Fruit fly (Drosophila melanogaster) whole organism, embryonic: ENCODE measurements around the gene CG15382.

Experiments used
- B-H2 ChIP-seq: fragments of 200-800 bp; sonication (Bioruptor generic); optimal IDR thresholded peaks from 2 replicates; lab custom pipeline; 2018; ENCODE audit warnings: missing biosample characterization, mild to moderate bottlenecking, missing genetic modification characterization
- CG10543 ChIP-seq: fragments of 200-800 bp; sonication (Bioruptor generic); optimal IDR thresholded peaks from 3 replicates; lab custom pipeline; 2017; ENCODE audit warnings: missing biosample characterization, mild to moderate bottlenecking, missing genetic modification characterization, moderate library complexity
- CG10959 ChIP-seq: fragments of 200-800 bp; sonication (Bioruptor generic); IDR thresholded peaks from 2 replicates; pipeline ENCODE4 v1.3.6; 2022; ENCODE audit warnings: missing biosample characterization, missing genetic modification characterization
- CG12219 ChIP-seq: fragments of 200-800 bp; sonication (Bioruptor generic); optimal IDR thresholded peaks from 3 replicates; lab custom pipeline; 2018; ENCODE audit warnings: missing biosample characterization, mild to moderate bottlenecking, missing genetic modification characterization
- CG12769 ChIP-seq: fragments of 200-800 bp; sonication (Bioruptor generic); optimal IDR thresholded peaks from 2 replicates; lab custom pipeline; 2019; ENCODE audit warnings: missing biosample characterization, mild to moderate bottlenecking, missing genetic modification characterization, moderate library complexity
- CG13894 ChIP-seq: fragments of 200-800 bp; sonication (Bioruptor generic); optimal IDR thresholded peaks from 3 replicates; lab custom pipeline; 2018; ENCODE audit warnings: missing biosample characterization, mild to moderate bottlenecking, missing genetic modification characterization, moderate library complexity
- CG14441 ChIP-seq: fragments of 200-800 bp; sonication (Bioruptor generic); IDR thresholded peaks from 2 replicates; pipeline ENCODE4 v1.3.6; 2022; ENCODE audit warnings: missing biosample characterization, missing genetic modification characterization
- CG1603 ChIP-seq: fragments of 200-800 bp; sonication (Bioruptor generic); optimal IDR thresholded peaks from 2 replicates; lab custom pipeline; 2019; ENCODE audit warnings: missing biosample characterization, mild to moderate bottlenecking, missing genetic modification characterization, moderate library complexity
- CG2678 ChIP-seq: fragments of 200-800 bp; sonication (Bioruptor generic); optimal IDR thresholded peaks from 3 replicates; lab custom pipeline; 2019; ENCODE audit warnings: missing biosample characterization, mild to moderate bottlenecking, missing genetic modification characterization, moderate library complexity
- CG2712 ChIP-seq: fragments of 200-800 bp; optimal IDR thresholded peaks from 3 replicates; lab custom pipeline; 2019; ENCODE audit warnings: missing biosample characterization, mild to moderate bottlenecking, missing genetic modification characterization, moderate library complexity
- CG32532 ChIP-seq: fragments of 200-800 bp; sonication (Bioruptor generic); IDR thresholded peaks from 2 replicates; pipeline ENCODE4 v1.3.6; 2022; ENCODE audit warnings: missing biosample characterization, missing genetic modification characterization
- CG42726 ChIP-seq: fragments of 200-800 bp; sonication (Bioruptor generic); IDR thresholded peaks from 2 replicates; pipeline ENCODE4 v1.3.6; 2022; ENCODE audit warnings: missing biosample characterization, missing genetic modification characterization; ENCODE audit not compliant: partially characterized antibody
- CG4360 ChIP-seq: fragments of 200-800 bp; sonication (Bioruptor generic); IDR thresholded peaks from 2 replicates; pipeline ENCODE4 v1.3.6; 2022; ENCODE audit warnings: missing biosample characterization, missing genetic modification characterization
- CG7745 ChIP-seq: fragments of 200-800 bp; sonication (Bioruptor generic); optimal IDR thresholded peaks from 2 replicates; lab custom pipeline; 2018; ENCODE audit warnings: missing biosample characterization, mild to moderate bottlenecking, missing genetic modification characterization, moderate library complexity
- CG7987 ChIP-seq: fragments of 200-800 bp; sonication (Bioruptor generic); optimal IDR thresholded peaks from 2 replicates; lab custom pipeline; 2018; ENCODE audit warnings: missing biosample characterization, mild to moderate bottlenecking, missing genetic modification characterization, moderate library complexity
- CG8281 ChIP-seq: fragments of 200-800 bp; sonication (Bioruptor generic); optimal IDR thresholded peaks from 2 replicates; lab custom pipeline; 2018; ENCODE audit warnings: missing biosample characterization, mild to moderate bottlenecking, missing genetic modification characterization, moderate library complexity
- CG8290 ChIP-seq, 3 experiments: fragments of 200-800 bp; sonication (Bioruptor generic); optimal IDR thresholded peaks; 2 replicates each; lab custom pipeline; 2016 to 2019; ENCODE audit warnings: missing biosample characterization in 3 of 3, missing genetic modification characterization in 3 of 3, mild to moderate bottlenecking in 2 of 3, moderate library complexity in 1 of 3
- Deaf1 ChIP-seq: fragments of 200-800 bp; optimal IDR thresholded peaks from 3 replicates; lab custom pipeline; 2019; ENCODE audit warnings: missing biosample characterization, mild to moderate bottlenecking, missing genetic modification characterization, moderate library complexity
- Dref ChIP-seq: fragments of 200-800 bp; sonication (Bioruptor generic); IDR thresholded peaks from 2 replicates; pipeline ENCODE4 v1.3.6; 2022; ENCODE audit warnings: missing biosample characterization, missing genetic modification characterization
- E2f1 ChIP-seq: fragments of 200-800 bp; sonication (Bioruptor generic); IDR thresholded peaks from 2 replicates; pipeline ENCODE4 v1.3.6; 2022; ENCODE audit warnings: missing biosample characterization, missing genetic modification characterization
- Fer1 ChIP-seq: fragments of 200-800 bp; sonication (Bioruptor generic); optimal IDR thresholded peaks from 2 replicates; lab custom pipeline; 2017; ENCODE audit warnings: missing biosample characterization, mild to moderate bottlenecking, missing genetic modification characterization
- Fer3 ChIP-seq: fragments of 200-800 bp; sonication (Bioruptor generic); optimal IDR thresholded peaks from 2 replicates; lab custom pipeline; 2018; ENCODE audit warnings: missing biosample characterization, mild to moderate bottlenecking, missing genetic modification characterization, moderate library complexity
- Pdp1 ChIP-seq, 2 experiments: fragments of 200-800 bp; sonication (Bioruptor generic); optimal IDR thresholded peaks; 3 replicates each; lab custom pipeline; 2016; ENCODE audit warnings: missing biosample characterization in 2 of 2, missing genetic modification characterization in 2 of 2, mild to moderate bottlenecking in 1 of 2, moderate library complexity in 1 of 2
- Sox102F ChIP-seq: fragments of 200-800 bp; sonication (Bioruptor generic); optimal IDR thresholded peaks from 2 replicates; lab custom pipeline; 2018; ENCODE audit warnings: missing biosample characterization, mild to moderate bottlenecking, missing genetic modification characterization, moderate library complexity
- Xrp1 ChIP-seq: fragments of 200-800 bp; sonication (Bioruptor generic); IDR thresholded peaks from 2 replicates; pipeline ENCODE4 v1.3.6; 2022; ENCODE audit warnings: missing biosample characterization, missing genetic modification characterization
- abd-A ChIP-seq: fragments of 200-800 bp; sonication (Bioruptor generic); optimal IDR thresholded peaks from 3 replicates; lab custom pipeline; 2019; ENCODE audit warnings: missing biosample characterization, mild to moderate bottlenecking, missing genetic modification characterization, moderate library complexity
- bcd ChIP-seq: fragments of 200-800 bp; sonication (Bioruptor generic); optimal IDR thresholded peaks from 2 replicates; lab custom pipeline; 2017; ENCODE audit warnings: missing biosample characterization, mild to moderate bottlenecking, missing genetic modification characterization
- bowl ChIP-seq: fragments of 200-800 bp; sonication (Bioruptor generic); IDR thresholded peaks from 2 replicates; pipeline ENCODE4 v1.3.6; 2022; ENCODE audit warnings: missing biosample characterization, missing genetic modification characterization
- bsh ChIP-seq, 2 experiments: fragments of 200-800 bp; sonication (Bioruptor generic); optimal IDR thresholded peaks; 2 replicates each; lab custom pipeline; 2017 to 2018; ENCODE audit warnings: mild to moderate bottlenecking in 2 of 2, missing biosample characterization in 2 of 2, missing genetic modification characterization in 2 of 2, moderate library complexity in 1 of 2
- caup ChIP-seq: fragments of 200-800 bp; sonication (Bioruptor generic); optimal IDR thresholded peaks from 3 replicates; lab custom pipeline; 2017; ENCODE audit warnings: missing biosample characterization, mild to moderate bottlenecking, missing genetic modification characterization, moderate library complexity; ENCODE audit not compliant: severe bottlenecking
- cwo ChIP-seq: fragments of 200-800 bp; sonication (Bioruptor generic); optimal IDR thresholded peaks from 3 replicates; lab custom pipeline; 2017; ENCODE audit warnings: missing biosample characterization, missing genetic modification characterization, mild to moderate bottlenecking, moderate library complexity, missing genetic modification reagents
- dati ChIP-seq: fragments of 200-800 bp; sonication (Bioruptor generic); IDR thresholded peaks from 2 replicates; pipeline ENCODE4 v1.3.6; 2022; ENCODE audit warnings: missing biosample characterization, missing genetic modification characterization
- eyg ChIP-seq: fragments of 200-800 bp; sonication (Bioruptor generic); optimal IDR thresholded peaks from 3 replicates; lab custom pipeline; 2016; ENCODE audit warnings: missing biosample characterization, missing genetic modification characterization
- fd64A ChIP-seq: fragments of 200-800 bp; sonication (Bioruptor generic); optimal IDR thresholded peaks from 3 replicates; lab custom pipeline; 2018; ENCODE audit warnings: missing biosample characterization, mild to moderate bottlenecking, missing genetic modification characterization
- fru ChIP-seq: fragments of >200 bp; optimal IDR thresholded peaks from 2 replicates; lab custom pipeline; 2017
- ftz-f1 ChIP-seq: fragments of 200-800 bp; sonication (Bioruptor generic); optimal IDR thresholded peaks from 2 replicates; lab custom pipeline; 2016; ENCODE audit warnings: missing biosample characterization, missing genetic modification characterization
- fu2 ChIP-seq: fragments of 200-800 bp; sonication (Bioruptor generic); optimal IDR thresholded peaks from 2 replicates; lab custom pipeline; 2016; ENCODE audit warnings: missing biosample characterization, missing genetic modification characterization
- grau ChIP-seq: fragments of 200-800 bp; optimal IDR thresholded peaks from 3 replicates; lab custom pipeline; 2019; ENCODE audit warnings: missing biosample characterization, mild to moderate bottlenecking, missing genetic modification characterization, moderate library complexity
- knrl ChIP-seq: fragments of 200-800 bp; sonication (Bioruptor generic); IDR thresholded peaks from 3 replicates; pipeline ENCODE4 v1.3.6; 2022; ENCODE audit warnings: missing biosample characterization, missing genetic modification characterization; ENCODE audit not compliant: partially characterized antibody
- mld ChIP-seq: fragments of 200-800 bp; sonication (Bioruptor generic); IDR thresholded peaks from 3 replicates; pipeline ENCODE4 v1.3.6; 2022; ENCODE audit warnings: missing biosample characterization, missing genetic modification characterization; ENCODE audit not compliant: partially characterized antibody
- odd ChIP-seq: fragments of 200-800 bp; sonication (Bioruptor generic); optimal IDR thresholded peaks from 2 replicates; lab custom pipeline; 2017; ENCODE audit warnings: missing biosample characterization, mild to moderate bottlenecking, missing genetic modification characterization
- pzg ChIP-seq: fragments of 200-800 bp; sonication (Bioruptor generic); optimal IDR thresholded peaks from 3 replicates; lab custom pipeline; 2018; ENCODE audit warnings: missing biosample characterization, mild to moderate bottlenecking, missing genetic modification characterization, moderate library complexity
- rib ChIP-seq: fragments of 200-800 bp; sonication (Bioruptor generic); IDR thresholded peaks from 2 replicates; pipeline ENCODE4 v1.3.6; 2022; ENCODE audit warnings: missing biosample characterization, missing genetic modification characterization
- ro ChIP-seq: fragments of 200-800 bp; sonication (Bioruptor generic); IDR thresholded peaks from 2 replicates; pipeline ENCODE4 v1.3.6; 2022; ENCODE audit warnings: missing biosample characterization, missing genetic modification characterization
- sc ChIP-seq, 3 experiments: fragments of >200 bp in 2 of 3; fragments of 200-800 bp in 1 of 3; sonication (Bioruptor generic) in 1 of 3; optimal IDR thresholded peaks; 2 replicates in 2 of 3; 3 replicates in 1 of 3; lab custom pipeline; 2017; ENCODE audit warnings: mild to moderate bottlenecking in 1 of 3, missing biosample characterization in 1 of 3, missing genetic modification characterization in 1 of 3, missing genetic modification reagents in 1 of 3
- schlank ChIP-seq: fragments of 200-800 bp; sonication (Bioruptor generic); optimal IDR thresholded peaks from 2 replicates; lab custom pipeline; 2018; ENCODE audit warnings: missing biosample characterization, mild to moderate bottlenecking, missing genetic modification characterization
- sens ChIP-seq: fragments of 200-800 bp; sonication (Bioruptor generic); peaks from one replicate; lab custom pipeline; 2016; ENCODE audit warnings: missing biosample characterization, missing genetic modification characterization
- sug ChIP-seq: fragments of 200-800 bp; optimal IDR thresholded peaks from 2 replicates; lab custom pipeline; 2019; ENCODE audit warnings: missing biosample characterization, mild to moderate bottlenecking, missing genetic modification characterization, moderate library complexity
- tna ChIP-seq: fragments of 200-800 bp; sonication (Bioruptor generic); IDR thresholded peaks from 2 replicates; pipeline ENCODE4 v1.3.6; 2022; ENCODE audit warnings: missing biosample characterization, missing genetic modification characterization; ENCODE audit not compliant: partially characterized antibody

CG15382 gene

dm6 chr2L:2165864-2166263, 10.3 kb downstream of the CG15382 start (continued):
- no peak for TF ChIP-seq fu2 (GFP tag; lab: Kevin White, UChicago)
- no peak for TF ChIP-seq CG2712
- TF ChIP-seq cwo: peak; percentile 89
- no peak for TF ChIP-seq sc (optimal IDR thresholded peaks at IDR 0.05; lab: Kevin White, UChicago)
- no peak for TF ChIP-seq sc (GFP tag; optimal IDR thresholded peaks at IDR 0.05; lab: Kevin White, UChicago)
- peak; percentile 97 for TF ChIP-seq abd-A (tag; lab: Kevin White, UChicago)
- TF ChIP-seq schlank (tag; lab: Kevin White, UChicago): no peak
- no peak for TF ChIP-seq CG12219
- no peak for TF ChIP-seq CG1603
- peak; percentile 39 for TF ChIP-seq CG7987
- TF ChIP-seq dati: no peak
- peak; percentile 56 for TF ChIP-seq sug (tag; lab: Kevin White, UChicago)
- TF ChIP-seq mld: no peak
- TF ChIP-seq CG4360: peak; percentile 32; the same call in 1 of the 2 replicates
- TF ChIP-seq Deaf1 (tag; lab: Kevin White, UChicago): peak; percentile 34
- TF ChIP-seq CG10543 (GFP tag; lab: Kevin White, UChicago): peak; percentile 83
- no peak for TF ChIP-seq CG10959 (GFP tag; lab: Robert Waterston, UW)
- peak; percentile 21; the same call in 1 of the 2 replicates for TF ChIP-seq CG14441 (GFP tag; lab: Robert Waterston, UW)
- 0 out of 2 replicates have a peak, but pooled peaks have one; percentile 13 for TF ChIP-seq Xrp1
- peak; percentile 21 for TF ChIP-seq CG2678 (tag; lab: Kevin White, UChicago)
- TF ChIP-seq rib (GFP tag; lab: Robert Waterston, UW): 0 out of 2 replicates have a peak, but pooled peaks have one; percentile 61
- TF ChIP-seq E2f1 (GFP tag; lab: Robert Waterston, UW): no peak
- no peak for TF ChIP-seq Dref (GFP tag; lab: Robert Waterston, UW)
- TF ChIP-seq fru (lab: Kevin White, UChicago): no peak
- TF ChIP-seq pzg: no peak
- no peak for TF ChIP-seq knrl
- no peak for TF ChIP-seq grau (tag; lab: Kevin White, UChicago)
- TF ChIP-seq bsh (GFP tag; optimal IDR thresholded peaks at IDR 0.05; lab: Kevin White, UChicago): peak in 1 of 2 experiments; percentile 2
- no peak for TF ChIP-seq tna (GFP tag; lab: Robert Waterston, UW)
- TF ChIP-seq CG42726 (GFP tag; lab: Robert Waterston, UW): no peak
- TF ChIP-seq CG32532 (GFP tag; lab: Robert Waterston, UW): peak; percentile 30; the same call in 1 of the 2 replicates
- TF ChIP-seq Fer3 (tag; lab: Kevin White, UChicago): no peak
- TF ChIP-seq caup (GFP tag; lab: Kevin White, UChicago): peak; percentile 15
- TF ChIP-seq Sox102F (GFP tag; lab: Kevin White, UChicago): no peak
- TF ChIP-seq CG8290 (GFP tag; optimal IDR thresholded peaks at IDR 0.05; lab: Kevin White, UChicago): no peak
- TF ChIP-seq CG8290 (tag; optimal IDR thresholded peaks at IDR 0.05; lab: Kevin White, UChicago): peak in 1 of 2 experiments; percentile 9
- no peak for TF ChIP-seq CG7745 (tag; lab: Kevin White, UChicago)
- TF ChIP-seq ftz-f1 (GFP tag; lab: Kevin White, UChicago): peak; percentile 7
- peak; percentile 27 for TF ChIP-seq bcd (GFP tag; lab: Kevin White, UChicago)
- TF ChIP-seq fd64A (GFP tag; lab: Kevin White, UChicago): no peak
- peak; percentile 69 for TF ChIP-seq sens (GFP tag; lab: Kevin White, UChicago)
- TF ChIP-seq bowl: no peak
- peak; percentile 42 for TF ChIP-seq B-H2 (GFP tag; lab: Kevin White, UChicago)
- TF ChIP-seq CG13894 (tag; lab: Kevin White, UChicago): peak; percentile 82
- TF ChIP-seq Pdp1 (GFP tag; optimal IDR thresholded peaks at IDR 0.05; lab: Kevin White, UChicago): peak in 1 of 2 experiments; percentile 91
- TF ChIP-seq odd (GFP tag; lab: Kevin White, UChicago): peak; percentile 12
- no peak for TF ChIP-seq ro (GFP tag; lab: Robert Waterston, UW)
- TF ChIP-seq CG8281 (tag; lab: Kevin White, UChicago): no peak
- peak; percentile 79 for TF ChIP-seq CG12769 (tag; lab: Kevin White, UChicago)
- no peak for TF ChIP-seq eyg
- TF ChIP-seq Fer1 (GFP tag; lab: Kevin White, UChicago): peak; percentile 39
